Fruit fly (Drosophila melanogaster): ENCODE results near the gene Uba5.

- TF ChIP-seq psq (optimal IDR thresholded peaks at IDR 0.05) (no peak), Dll (optimal IDR thresholded peaks at IDR 0.05) (no peak), usp (GFP tag; optimal IDR thresholded peaks at IDR 0.05) (no peak), pan (optimal IDR thresholded peaks at IDR 0.05) (no peak), CG8478 (optimal IDR thresholded peaks at IDR 0.05) (no peak)
Measured at dm6 chrX:11446792-11447405, 36.4 kb upstream of the Uba5 start.

Measured in whole organism.